Fruit fly (Drosophila melanogaster) whole organism, embryonic: ENCODE results near the gene CG5191.

ENCODE experiments used
- Aef1 ChIP-seq: fragments of 200-800 bp; sonication (Bioruptor generic); IDR thresholded peaks from 3 replicates; pipeline ENCODE4 v1.3.6; 2022; ENCODE audit warnings: missing biosample characterization, missing genetic modification characterization
- CG11093 ChIP-seq: fragments of 200-800 bp; sonication (Bioruptor generic); IDR thresholded peaks from 3 replicates; pipeline ENCODE4 v1.3.6; 2022; ENCODE audit warnings: missing biosample characterization, missing genetic modification characterization
- CG11723 ChIP-seq: fragments of 200-800 bp; sonication (Bioruptor generic); optimal IDR thresholded peaks from 2 replicates; lab custom pipeline; 2017; ENCODE audit warnings: missing biosample characterization, mild to moderate bottlenecking, missing genetic modification characterization
- CG12299 ChIP-seq: fragments of 200-800 bp; sonication (Bioruptor generic); optimal IDR thresholded peaks from 2 replicates; lab custom pipeline; 2018; ENCODE audit warnings: missing biosample characterization, mild to moderate bottlenecking, missing genetic modification characterization
- CG1529 ChIP-seq: fragments of 200-800 bp; sonication (Bioruptor generic); optimal IDR thresholded peaks from 3 replicates; lab custom pipeline; 2018; ENCODE audit warnings: missing biosample characterization, missing genetic modification characterization
- CG16779 ChIP-seq: fragments of 200-800 bp; sonication (Bioruptor generic); IDR thresholded peaks from 2 replicates; pipeline ENCODE4 v1.3.6; 2022; ENCODE audit warnings: missing biosample characterization, missing genetic modification characterization
- CG16815 ChIP-seq: fragments of 200-800 bp; sonication (Bioruptor generic); optimal IDR thresholded peaks from 3 replicates; lab custom pipeline; 2017; ENCODE audit warnings: missing biosample characterization, mild to moderate bottlenecking, missing genetic modification characterization
- CG17802 ChIP-seq: fragments of 200-800 bp; sonication (Bioruptor generic); optimal IDR thresholded peaks from 2 replicates; lab custom pipeline; 2018; ENCODE audit warnings: missing biosample characterization, mild to moderate bottlenecking, missing genetic modification characterization, moderate library complexity
- CG2875 ChIP-seq: fragments of 200-800 bp; sonication (Bioruptor generic); optimal IDR thresholded peaks from 2 replicates; lab custom pipeline; 2017; ENCODE audit warnings: missing biosample characterization, mild to moderate bottlenecking, missing genetic modification characterization, missing genetic modification reagents
- CG3726 ChIP-seq: fragments of 200-800 bp; sonication (Bioruptor generic); IDR thresholded peaks from 3 replicates; pipeline ENCODE4, ENCODE4 v1.3.6; 2022; ENCODE audit warnings: missing biosample characterization, missing genetic modification characterization
- CG4404 ChIP-seq: fragments of 200-800 bp; sonication (Bioruptor generic); IDR thresholded peaks from 2 replicates; pipeline ENCODE4 v1.3.6; 2022; ENCODE audit warnings: missing biosample characterization, missing genetic modification characterization
- CG8281 ChIP-seq: fragments of 200-800 bp; sonication (Bioruptor generic); optimal IDR thresholded peaks from 2 replicates; lab custom pipeline; 2018; ENCODE audit warnings: missing biosample characterization, mild to moderate bottlenecking, missing genetic modification characterization, moderate library complexity
- CG9215 ChIP-seq: fragments of 200-800 bp; sonication (Bioruptor generic); IDR thresholded peaks from 2 replicates; pipeline ENCODE4 v1.3.6; 2022; ENCODE audit warnings: missing biosample characterization, missing genetic modification characterization
- CG9437 ChIP-seq: fragments of 200-800 bp; sonication (Bioruptor generic); optimal IDR thresholded peaks from 2 replicates; lab custom pipeline; 2018; ENCODE audit warnings: missing biosample characterization, mild to moderate bottlenecking, missing genetic modification characterization
- CG9797 ChIP-seq: fragments of 200-800 bp; sonication (Bioruptor generic); optimal IDR thresholded peaks from 3 replicates; lab custom pipeline; 2018; ENCODE audit warnings: missing biosample characterization, mild to moderate bottlenecking, missing genetic modification characterization
- CrebB ChIP-seq: fragments of 200-800 bp; sonication (Bioruptor generic); optimal IDR thresholded peaks from 3 replicates; lab custom pipeline; 2018; ENCODE audit warnings: missing biosample characterization, mild to moderate bottlenecking, missing genetic modification characterization
- D ChIP-seq, 2 experiments: fragments of 200-800 bp in 1 of 2; fragments of >200 bp in 1 of 2; sonication (Bioruptor generic) in 1 of 2; optimal IDR thresholded peaks; 2 replicates in 1 of 2; 3 replicates in 1 of 2; lab custom pipeline; 2017; ENCODE audit warnings: mild to moderate bottlenecking in 1 of 2, missing biosample characterization in 1 of 2, missing genetic modification characterization in 1 of 2, missing genetic modification reagents in 1 of 2
- D19A ChIP-seq: fragments of 200-800 bp; optimal IDR thresholded peaks from 3 replicates; lab custom pipeline; 2019; ENCODE audit warnings: missing biosample characterization, mild to moderate bottlenecking, missing genetic modification characterization, moderate library complexity
- Doc2 ChIP-seq: fragments of 200-800 bp; sonication (Bioruptor generic); IDR thresholded peaks from 2 replicates; pipeline ENCODE4 v1.3.6; 2022; ENCODE audit warnings: missing biosample characterization, missing genetic modification characterization
- Hr3 ChIP-seq: fragments of 200-800 bp; sonication (Bioruptor generic); optimal IDR thresholded peaks from 3 replicates; lab custom pipeline; 2016; ENCODE audit warnings: missing biosample characterization, missing genetic modification characterization
- Lim3 ChIP-seq: fragments of 200-800 bp; sonication (Bioruptor generic); IDR thresholded peaks from 2 replicates; pipeline ENCODE4 v1.3.6; 2022; ENCODE audit warnings: missing biosample characterization, missing genetic modification characterization
- MBD-R2 ChIP-seq: fragments of 200-800 bp; sonication (Bioruptor generic); IDR thresholded peaks from 2 replicates; pipeline ENCODE4 v1.3.6; 2022; ENCODE audit warnings: missing biosample characterization, missing genetic modification characterization
- Max ChIP-seq: fragments of 200-800 bp; sonication (Bioruptor generic); optimal IDR thresholded peaks from 2 replicates; lab custom pipeline; 2016; ENCODE audit warnings: missing biosample characterization, mild to moderate bottlenecking, missing genetic modification characterization
- Oaz ChIP-seq: fragments of 200-800 bp; sonication (Bioruptor generic); IDR thresholded peaks from 2 replicates; pipeline ENCODE4 v1.3.6; 2022; ENCODE audit warnings: missing biosample characterization, missing genetic modification characterization
- Poxn ChIP-seq: fragments of 200-800 bp; sonication (Bioruptor generic); IDR thresholded peaks from 2 replicates; pipeline ENCODE4 v1.3.6; 2022; ENCODE audit warnings: missing biosample characterization, missing genetic modification characterization
- abd-A ChIP-seq: fragments of 200-800 bp; sonication (Bioruptor generic); optimal IDR thresholded peaks from 3 replicates; lab custom pipeline; 2019; ENCODE audit warnings: missing biosample characterization, mild to moderate bottlenecking, missing genetic modification characterization, moderate library complexity
- ac ChIP-seq: fragments of 200-800 bp; sonication (Bioruptor generic); optimal IDR thresholded peaks from 3 replicates; lab custom pipeline; 2017; ENCODE audit warnings: missing biosample characterization, mild to moderate bottlenecking, missing genetic modification characterization
- al ChIP-seq: fragments of 200-800 bp; sonication (Bioruptor generic); IDR thresholded peaks from 2 replicates; pipeline ENCODE4 v1.3.6; 2022; ENCODE audit warnings: missing biosample characterization, missing genetic modification characterization
- aop ChIP-seq: fragments of 200-800 bp; sonication (Bioruptor generic); IDR thresholded peaks from 2 replicates; pipeline ENCODE4 v1.3.6; 2022; ENCODE audit warnings: missing biosample characterization, missing genetic modification characterization
- ara ChIP-seq: fragments of 200-800 bp; sonication (Bioruptor generic); IDR thresholded peaks from 2 replicates; pipeline ENCODE4 v1.3.6; 2022; ENCODE audit warnings: missing biosample characterization, missing genetic modification characterization
- az2 ChIP-seq: fragments of 200-800 bp; sonication (Bioruptor generic); optimal IDR thresholded peaks from 3 replicates; lab custom pipeline; 2016; ENCODE audit warnings: missing biosample characterization, missing genetic modification characterization
- crc ChIP-seq: fragments of 200-800 bp; sonication (Bioruptor generic); optimal IDR thresholded peaks from 2 replicates; lab custom pipeline; 2016; ENCODE audit warnings: missing biosample characterization, missing genetic modification characterization
- dimm ChIP-seq: fragments of 200-800 bp; sonication (Bioruptor generic); IDR thresholded peaks from 2 replicates; pipeline ENCODE4 v1.3.6; 2022; ENCODE audit warnings: missing biosample characterization, missing genetic modification characterization
- dpn ChIP-seq, 2 experiments: fragments of 200-800 bp; sonication (Bioruptor generic); optimal IDR thresholded peaks; 3 replicates each; lab custom pipeline; 2016; ENCODE audit warnings: missing biosample characterization in 2 of 2, missing genetic modification characterization in 2 of 2
- fd102C ChIP-seq: fragments of 200-800 bp; sonication (Bioruptor generic); optimal IDR thresholded peaks from 2 replicates; lab custom pipeline; 2018; ENCODE audit warnings: missing biosample characterization, mild to moderate bottlenecking, missing genetic modification characterization, moderate library complexity
- grn ChIP-seq: fragments of 200-800 bp; sonication (Bioruptor generic); optimal IDR thresholded peaks from 3 replicates; lab custom pipeline; 2017; ENCODE audit warnings: missing biosample characterization, missing genetic modification characterization
- gro ChIP-seq: fragments of 200-800 bp; sonication (Bioruptor generic); optimal IDR thresholded peaks from 2 replicates; lab custom pipeline; 2016; ENCODE audit warnings: missing biosample characterization, missing genetic modification characterization
- hth ChIP-seq: fragments of >200 bp; optimal IDR thresholded peaks from 2 replicates; lab custom pipeline; 2017; ENCODE audit warnings: inconsistent platforms
- klu ChIP-seq: fragments of 200-800 bp; sonication (Bioruptor generic); IDR thresholded peaks from 2 replicates; pipeline ENCODE4 v1.3.6; 2022; ENCODE audit warnings: missing biosample characterization, missing genetic modification characterization
- kni ChIP-seq: fragments of 200-800 bp; sonication (Bioruptor generic); optimal IDR thresholded peaks from 3 replicates; lab custom pipeline; 2017; ENCODE audit warnings: mild to moderate bottlenecking, missing biosample characterization, missing genetic modification reagents, missing genetic modification characterization
- lab ChIP-seq: fragments of 200-800 bp; sonication (Bioruptor generic); optimal IDR thresholded peaks from 3 replicates; lab custom pipeline; 2017; ENCODE audit warnings: missing biosample characterization, missing genetic modification characterization, mild to moderate bottlenecking, moderate library complexity, missing genetic modification reagents
- lilli ChIP-seq: fragments of 200-800 bp; sonication (Bioruptor generic); optimal IDR thresholded peaks from 3 replicates; lab custom pipeline; 2016; ENCODE audit warnings: missing biosample characterization, missing genetic modification characterization
- p53 ChIP-seq: fragments of 200-800 bp; sonication (Bioruptor generic); optimal IDR thresholded peaks from 2 replicates; lab custom pipeline; 2016; ENCODE audit warnings: missing biosample characterization, missing genetic modification characterization
- pnt ChIP-seq: fragments of 200-800 bp; sonication (Bioruptor generic); optimal IDR thresholded peaks from 3 replicates; lab custom pipeline; 2016; ENCODE audit warnings: missing biosample characterization, missing genetic modification characterization
- row ChIP-seq: fragments of 200-800 bp; sonication (Bioruptor generic); IDR thresholded peaks from 3 replicates; pipeline ENCODE4 v1.3.6; 2022; ENCODE audit warnings: missing biosample characterization, missing genetic modification characterization
- scrt ChIP-seq: fragments of 200-800 bp; sonication (Bioruptor generic); optimal IDR thresholded peaks from 2 replicates; lab custom pipeline; 2018; ENCODE audit warnings: missing biosample characterization, mild to moderate bottlenecking, missing genetic modification characterization, moderate library complexity
- toy ChIP-seq: fragments of 200-800 bp; sonication (Bioruptor generic); IDR thresholded peaks from 2 replicates; pipeline ENCODE4 v1.3.6; 2022; ENCODE audit warnings: missing biosample characterization, missing genetic modification characterization
- tup ChIP-seq: fragments of 200-800 bp; sonication (Bioruptor generic); optimal IDR thresholded peaks from 2 replicates; lab custom pipeline; 2016; ENCODE audit warnings: missing biosample characterization, mild to moderate bottlenecking, missing genetic modification characterization, moderate library complexity
- z ChIP-seq: fragments of 200-800 bp; sonication (Bioruptor generic); IDR thresholded peaks from 3 replicates; pipeline ENCODE4 v1.3.6; 2022; ENCODE audit warnings: missing biosample characterization, missing genetic modification characterization
- zf30C ChIP-seq: fragments of 200-800 bp; sonication (Bioruptor generic); optimal IDR thresholded peaks from 3 replicates; lab custom pipeline; 2018; ENCODE audit warnings: missing biosample characterization, mild to moderate bottlenecking, missing genetic modification characterization

Gene CG5191

DNA sequence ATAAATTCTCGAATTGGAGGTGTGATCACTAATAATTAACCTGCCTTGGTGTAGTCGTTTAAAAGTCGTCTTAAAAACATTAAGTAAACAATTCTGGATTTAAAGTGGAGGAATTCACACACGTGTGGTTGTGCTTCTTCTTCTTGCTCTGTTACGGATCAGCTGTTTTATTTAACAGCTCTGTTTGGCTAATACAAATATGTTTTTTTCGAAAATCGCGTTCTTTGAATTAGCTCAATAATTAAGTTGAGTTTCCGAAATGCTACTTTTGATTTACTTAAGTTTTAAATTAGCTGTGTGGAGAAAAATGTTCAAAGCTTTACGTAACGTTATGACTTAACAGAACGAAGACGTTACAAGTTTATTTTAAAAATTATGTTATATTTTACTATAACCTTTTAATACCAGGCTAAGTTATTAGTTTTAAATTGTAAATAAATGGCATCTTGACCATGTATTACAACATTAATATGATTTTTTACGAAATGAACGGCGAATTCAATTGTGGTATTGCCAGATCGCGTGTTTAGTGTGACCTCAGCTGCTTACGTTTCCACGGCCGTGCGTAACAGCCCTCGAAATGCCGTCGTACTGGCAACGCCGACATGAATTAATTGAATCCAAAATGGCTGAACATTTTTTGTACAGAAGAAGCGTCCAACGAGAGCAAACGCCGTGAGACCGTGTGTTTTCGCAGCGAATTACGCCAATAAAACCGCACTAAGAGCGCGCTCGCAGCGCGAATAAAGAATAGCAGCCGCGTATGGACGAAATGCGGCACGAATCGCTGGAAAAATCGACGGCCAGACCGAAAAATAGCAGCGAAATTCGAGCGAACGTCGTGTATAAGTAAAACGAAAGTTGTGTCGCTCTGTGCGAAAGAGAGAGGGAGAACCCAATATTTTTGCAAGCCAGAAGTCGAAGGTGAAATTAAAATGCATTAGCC is 32.1 kb downstream of the CG5191 start, which contains the start of the genes Pus1 and bon (continued):
- TF ChIP-seq gro (GFP tag; lab: Kevin White, UChicago): no peak
- TF ChIP-seq CG8281 (tag; lab: Kevin White, UChicago): no peak
- no peak for TF ChIP-seq Doc2
- TF ChIP-seq CG9215 (GFP tag; lab: Robert Waterston, UW): no peak
- TF ChIP-seq dpn (GFP tag; optimal IDR thresholded peaks at IDR 0.05; lab: Kevin White, UChicago): peak; percentile 5 to 34
- TF ChIP-seq Aef1 (GFP tag; lab: Robert Waterston, UW): no peak
- no peak for TF ChIP-seq tup (GFP tag; lab: Kevin White, UChicago)
- TF ChIP-seq az2 (GFP tag; lab: Kevin White, UChicago): no peak
- no peak for TF ChIP-seq CG16815 (GFP tag; lab: Kevin White, UChicago)
- TF ChIP-seq CG2875 (GFP tag; lab: Kevin White, UChicago): no peak
- no peak for TF ChIP-seq pnt
- no peak for TF ChIP-seq hth (lab: Kevin White, UChicago)
- TF ChIP-seq CG17802 (tag; lab: Kevin White, UChicago): no peak
- TF ChIP-seq row (GFP tag; lab: Robert Waterston, UW): peak; percentile 38; the same call in 2 of the 3 replicates
- TF ChIP-seq zf30C (GFP tag; lab: Kevin White, UChicago): no peak
- TF ChIP-seq D19A: no peak
- TF ChIP-seq al (GFP tag; lab: Robert Waterston, UW): no peak
- TF ChIP-seq p53 (GFP tag; lab: Kevin White, UChicago): peak; percentile 5
- TF ChIP-seq aop (GFP tag; lab: Robert Waterston, UW): no peak
- TF ChIP-seq scrt (GFP tag; lab: Kevin White, UChicago): no peak
- no peak for TF ChIP-seq crc (GFP tag; lab: Kevin White, UChicago)
- no peak for TF ChIP-seq fd102C (GFP tag; lab: Kevin White, UChicago)
- TF ChIP-seq Oaz (GFP tag; lab: Robert Waterston, UW): no peak
- TF ChIP-seq klu (GFP tag; lab: Robert Waterston, UW): no peak
- no peak for TF ChIP-seq CG11093 (GFP tag; lab: Robert Waterston, UW)
- TF ChIP-seq grn (GFP tag; lab: Kevin White, UChicago): no peak
- peak; percentile 89 for TF ChIP-seq CG9797
- no peak for TF ChIP-seq CG4404 (GFP tag; lab: Robert Waterston, UW)
- TF ChIP-seq CG1529: no peak
- no peak for TF ChIP-seq z (GFP tag; lab: Robert Waterston, UW)
- peak; percentile 38 for TF ChIP-seq Max (GFP tag; lab: Kevin White, UChicago)
- TF ChIP-seq CG16779 (GFP tag; lab: Robert Waterston, UW): no peak
- TF ChIP-seq CrebB (tag; lab: Kevin White, UChicago): no peak
- peak; percentile 30 for TF ChIP-seq kni
- no peak for TF ChIP-seq lab
- TF ChIP-seq CG11723 (GFP tag; lab: Kevin White, UChicago): no peak
- TF ChIP-seq toy: no peak
- peak; percentile 100 for TF ChIP-seq CG9437 (GFP tag; lab: Kevin White, UChicago)
- TF ChIP-seq CG12299: no peak
- no peak for TF ChIP-seq Poxn (GFP tag; lab: Robert Waterston, UW)
- no peak for TF ChIP-seq Hr3 (GFP tag; lab: Kevin White, UChicago)
- no peak for TF ChIP-seq Lim3
- TF ChIP-seq CG3726 (GFP tag; lab: Robert Waterston, UW): no peak
- no peak for TF ChIP-seq ara (GFP tag; lab: Robert Waterston, UW)
- peak; percentile 60 for TF ChIP-seq lilli (GFP tag; lab: Kevin White, UChicago)
- no peak for TF ChIP-seq abd-A (tag; lab: Kevin White, UChicago)
- no peak for TF ChIP-seq ac
- no peak for TF ChIP-seq dimm
- TF ChIP-seq D (optimal IDR thresholded peaks at IDR 0.05; lab: Kevin White, UChicago): no peak
- no peak for TF ChIP-seq D (GFP tag; optimal IDR thresholded peaks at IDR 0.05; lab: Kevin White, UChicago)
- 0 out of 2 replicates have a peak, but pooled peaks have one; percentile 34 for TF ChIP-seq MBD-R2
